Fruit fly (Drosophila melanogaster): ENCODE data around the gene Cds.

Cds gene

dm6 chr3L:8115864-8116528 is 11.6 kb upstream of the Cds start, which contains the start of the genes Arp3 and msk (continued):
- TF ChIP-seq CG17361 (GFP tag; IDR thresholded peaks at IDR 0.05) (peak; percentile 74), Dip3 (GFP tag; optimal IDR thresholded peaks at IDR 0.05) (peak; percentile 92), ash1 (GFP tag; optimal IDR thresholded peaks at IDR 0.05) (peak; percentile 34), grn (GFP tag; optimal IDR thresholded peaks at IDR 0.05) (peak; percentile 16), CG3407 (GFP tag; optimal IDR thresholded peaks at IDR 0.05) (no peak), chinmo (GFP tag; IDR thresholded peaks at IDR 0.05; ENCODE audit: partially characterized antibody) (no peak), chm (GFP tag; IDR thresholded peaks at IDR 0.05) (peak; percentile 43; the same call in 1 of the 2 replicates), CG14965 (GFP tag; optimal IDR thresholded peaks at IDR 0.05; ENCODE audit: borderline replicate concordance) (no peak), CG12071 (GFP tag; optimal IDR thresholded peaks at IDR 0.05) (no peak), GATAe (GFP tag; conservative IDR thresholded peaks at IDR 0.05) (peak; percentile 31; the same call in 1 of the 2 replicates), ap (GFP tag; IDR thresholded peaks at IDR 0.05) (peak; percentile 11; the same call in 1 of the 2 replicates), CG10565 (GFP tag; optimal IDR thresholded peaks at IDR 0.05) (peak; percentile 58), Scr (GFP tag; IDR thresholded peaks at IDR 0.05; ENCODE audit: partially characterized antibody) (peak; percentile 49), D19A (tag; optimal IDR thresholded peaks at IDR 0.05) (no peak), Lhr (GFP tag; optimal IDR thresholded peaks at IDR 0.05) (peak; percentile 66), Lim3 (GFP tag; IDR thresholded peaks at IDR 0.05) (no peak; the same call in 1 of the 2 replicates), CG32532 (GFP tag; IDR thresholded peaks at IDR 0.05) (peak; percentile 81), gem (tag; optimal IDR thresholded peaks at IDR 0.05) (peak; percentile 78), twi (tag; optimal IDR thresholded peaks at IDR 0.05) (peak; percentile 58), Sin3A (optimal IDR thresholded peaks at IDR 0.05) (peak; percentile 100), odd (GFP tag; optimal IDR thresholded peaks at IDR 0.05) (no peak), Sry-δ (GFP tag; optimal IDR thresholded peaks at IDR 0.05) (peak; percentile 81), croc (GFP tag; conservative IDR thresholded peaks at IDR 0.05) (peak; percentile 33; the same call in 1 of the 3 replicates), CG17612 (GFP tag; IDR thresholded peaks at IDR 0.05) (no peak), hb (GFP tag; IDR thresholded peaks at IDR 0.05; ENCODE audit: partially characterized antibody) (no peak), CG30403 (GFP tag; optimal IDR thresholded peaks at IDR 0.05) (peak; percentile 90), CG10654 (GFP tag; optimal IDR thresholded peaks at IDR 0.05) (peak; percentile 88), CG3847 (GFP tag; IDR thresholded peaks at IDR 0.05) (peak; percentile 90), CG32772 (GFP tag; IDR thresholded peaks at IDR 0.05) (peak; percentile 72), CG11560 (tag; IDR thresholded peaks at IDR 0.05) (peak; percentile 53; the same call in 2 of the 3 replicates), CG9609 (GFP tag; optimal IDR thresholded peaks at IDR 0.05) (peak; percentile 88), wdn (GFP tag; IDR thresholded peaks at IDR 0.05) (peak; percentile 72), CG17186 (GFP tag; optimal IDR thresholded peaks at IDR 0.05) (peak; percentile 84), unc-4 (GFP tag; IDR thresholded peaks at IDR 0.05; ENCODE audit: partially characterized antibody) (peak; percentile 42), CG6813 (GFP tag; optimal IDR thresholded peaks at IDR 0.05) (no peak), dm (GFP tag; optimal IDR thresholded peaks at IDR 0.05) (peak; percentile 94), psq (GFP tag; optimal IDR thresholded peaks at IDR 0.05) (peak; percentile 53), CG2712 (tag; optimal IDR thresholded peaks at IDR 0.05) (peak; percentile 81), zf30C (GFP tag; optimal IDR thresholded peaks at IDR 0.05) (no peak), bcd (GFP tag; optimal IDR thresholded peaks at IDR 0.05) (peak; percentile 87), klu (GFP tag; IDR thresholded peaks at IDR 0.05) (peak; percentile 43; the same call in 1 of the 2 replicates), CG8944 (GFP tag; optimal IDR thresholded peaks at IDR 0.05) (peak; percentile 92), sug (tag; optimal IDR thresholded peaks at IDR 0.05) (peak; percentile 88), Abd-B (GFP tag; optimal IDR thresholded peaks at IDR 0.05) (peak; percentile 85), H15 (GFP tag; IDR thresholded peaks at IDR 0.05) (peak; percentile 74; the same call in 2 of the 3 replicates), sima (GFP tag; optimal IDR thresholded peaks at IDR 0.05) (peak; percentile 41), CG10147 (GFP tag; optimal IDR thresholded peaks at IDR 0.05) (peak; percentile 81), CG13287 (GFP tag; IDR thresholded peaks at IDR 0.05; ENCODE audit: partially characterized antibody) (peak; percentile 68), CG17568 (GFP tag; optimal IDR thresholded peaks at IDR 0.05) (no peak)
